Worm (Caenorhabditis elegans) whole organism, late embryonic: ENCODE data around the gene T05A7.6.

Experiments used
- K02D7.2 ChIP-seq: sonication (generic microtip); optimal IDR thresholded peaks from 2 replicates; lab custom pipeline; 2017; ENCODE audit warnings: mild to moderate bottlenecking, missing genetic modification characterization, missing compliant biosample characterization
- T23F11.4 ChIP-seq: fragments of 200-800 bp; sonication (Bioruptor generic); optimal IDR thresholded peaks from 2 replicates; lab custom pipeline; 2018; ENCODE audit warnings: mild to moderate bottlenecking, missing genetic modification characterization, missing compliant biosample characterization
- ceh-14 ChIP-seq: sonication (generic microtip); optimal IDR thresholded peaks from 2 replicates; lab custom pipeline; 2016; ENCODE audit warnings: missing genotype, missing genetic modification characterization, missing compliant biosample characterization
- ceh-19 ChIP-seq: fragments of 200-800 bp; sonication (Bioruptor generic); optimal IDR thresholded peaks from 2 replicates; lab custom pipeline; 2018; ENCODE audit warnings: mild to moderate bottlenecking, missing genetic modification characterization, missing compliant biosample characterization
- ceh-22 ChIP-seq: sonication (generic microtip); optimal IDR thresholded peaks from 2 replicates; lab custom pipeline; 2017; ENCODE audit warnings: missing biosample characterization, missing genetic modification characterization
- ceh-30 ChIP-seq: fragments of 150-350 bp; optimal IDR thresholded peaks from 2 replicates; lab custom pipeline; 2014; ENCODE audit warnings: missing biosample characterization, missing genetic modification characterization
- ceh-45 ChIP-seq: fragments of 200-800 bp; sonication (Bioruptor generic); IDR thresholded peaks from 2 replicates; pipeline ENCODE4 v1.3.6; 2022; ENCODE audit warnings: missing genetic modification reagents, missing genetic modification characterization, missing compliant biosample characterization
- ceh-9 ChIP-seq: sonication (generic microtip); optimal IDR thresholded peaks from 2 replicates; lab custom pipeline; 2016; ENCODE audit warnings: mild to moderate bottlenecking, missing genetic modification characterization, inconsistent platforms, missing compliant biosample characterization
- dmd-4 ChIP-seq: sonication (generic microtip); optimal IDR thresholded peaks from 2 replicates; lab custom pipeline; 2016; ENCODE audit warnings: borderline replicate concordance, missing genetic modification characterization, missing compliant biosample characterization
- dve-1 ChIP-seq: sonication (generic microtip); optimal IDR thresholded peaks from 2 replicates; lab custom pipeline; 2017; ENCODE audit warnings: antibody characterized with exemption, mild to moderate bottlenecking, missing genetic modification characterization, missing compliant biosample characterization
- fax-1 ChIP-seq: sonication (generic microtip); optimal IDR thresholded peaks from 2 replicates; lab custom pipeline; 2016; ENCODE audit warnings: missing genotype, missing genetic modification characterization, missing compliant biosample characterization
- lim-6 ChIP-seq: sonication (generic microtip); optimal IDR thresholded peaks from 2 replicates; lab custom pipeline; 2016; ENCODE audit warnings: missing genetic modification characterization, missing compliant biosample characterization
- madf-2 ChIP-seq: sonication (generic microtip); optimal IDR thresholded peaks from 2 replicates; lab custom pipeline; 2017; ENCODE audit warnings: missing genetic modification characterization, missing compliant biosample characterization
- nfya-1 ChIP-seq: sonication (generic microtip); optimal IDR thresholded peaks from 2 replicates; lab custom pipeline; 2017; ENCODE audit warnings: missing genetic modification characterization, mild to moderate bottlenecking, missing compliant biosample characterization, antibody characterized with exemption, moderate library complexity
- nhr-11 ChIP-seq: fragments of 150-350 bp; optimal IDR thresholded peaks from 2 replicates; lab custom pipeline; 2014; ENCODE audit warnings: missing biosample characterization, missing genetic modification characterization
- nhr-232 ChIP-seq: sonication (generic microtip); optimal IDR thresholded peaks from 2 replicates; lab custom pipeline; 2016; ENCODE audit warnings: missing genetic modification characterization, missing compliant biosample characterization
- npax-4 ChIP-seq: sonication (generic microtip); optimal IDR thresholded peaks from 2 replicates; lab custom pipeline; 2016; ENCODE audit warnings: missing genetic modification characterization, missing compliant biosample characterization
- pag-3 ChIP-seq: sonication (generic microtip); optimal IDR thresholded peaks from 2 replicates; lab custom pipeline; 2016; ENCODE audit warnings: missing compliant biosample characterization, missing genetic modification characterization, borderline replicate concordance
- pat-9 ChIP-seq: fragments of 200-800 bp; sonication (Bioruptor generic); optimal IDR thresholded peaks from 2 replicates; lab custom pipeline; 2018; ENCODE audit warnings: mild to moderate bottlenecking, missing genetic modification characterization, moderate library complexity, missing compliant biosample characterization
- pqm-1 ChIP-seq: sonication (generic microtip); optimal IDR thresholded peaks from 2 replicates; lab custom pipeline; 2016; ENCODE audit warnings: missing genetic modification characterization, missing compliant biosample characterization
- pros-1 ChIP-seq: fragments of 150-350 bp; optimal IDR thresholded peaks from 2 replicates; lab custom pipeline; 2014; ENCODE audit warnings: missing biosample characterization, missing genetic modification reagents, missing genetic modification characterization
- ref-2 ChIP-seq: sonication (generic microtip); optimal IDR thresholded peaks from 2 replicates; lab custom pipeline; 2016; ENCODE audit warnings: missing genetic modification characterization, missing compliant biosample characterization
- rnt-1 ChIP-seq: sonication (generic microtip); optimal IDR thresholded peaks from 2 replicates; lab custom pipeline; 2016; ENCODE audit warnings: missing genetic modification characterization, missing compliant biosample characterization
- sdc-2 ChIP-seq: sonication (generic microtip); optimal IDR thresholded peaks from 2 replicates; lab custom pipeline; 2016; ENCODE audit warnings: missing genotype, missing genetic modification characterization, missing compliant biosample characterization
- syd-9 ChIP-seq: sonication (generic microtip); optimal IDR thresholded peaks from 2 replicates; lab custom pipeline; 2016; ENCODE audit warnings: mild to moderate bottlenecking, missing genetic modification characterization, moderate library complexity, missing compliant biosample characterization
- tbx-2 ChIP-seq: sonication (generic microtip); optimal IDR thresholded peaks from 2 replicates; lab custom pipeline; 2016; ENCODE audit warnings: missing genetic modification characterization, missing compliant biosample characterization
- unc-3 ChIP-seq, 2 experiments: fragments of 200-800 bp in 1 of 2; sonication (Bioruptor generic) in 1 of 2; sonication (generic microtip) in 1 of 2; conservative IDR thresholded peaks in 1 of 2; optimal IDR thresholded peaks in 1 of 2; 2 replicates each; pipeline versions ENCODE4 v1.3.6 to Lab custom; 2016 to 2022; ENCODE audit warnings: missing compliant biosample characterization in 2 of 2, missing genetic modification characterization in 2 of 2, missing genetic modification reagents in 1 of 2

T05A7.6 gene

ce11 chrII:4631479-4631878, 40.1 kb downstream of the T05A7.6 start:
- no peak for TF ChIP-seq ref-2
- no peak for TF ChIP-seq dve-1

DNA sequence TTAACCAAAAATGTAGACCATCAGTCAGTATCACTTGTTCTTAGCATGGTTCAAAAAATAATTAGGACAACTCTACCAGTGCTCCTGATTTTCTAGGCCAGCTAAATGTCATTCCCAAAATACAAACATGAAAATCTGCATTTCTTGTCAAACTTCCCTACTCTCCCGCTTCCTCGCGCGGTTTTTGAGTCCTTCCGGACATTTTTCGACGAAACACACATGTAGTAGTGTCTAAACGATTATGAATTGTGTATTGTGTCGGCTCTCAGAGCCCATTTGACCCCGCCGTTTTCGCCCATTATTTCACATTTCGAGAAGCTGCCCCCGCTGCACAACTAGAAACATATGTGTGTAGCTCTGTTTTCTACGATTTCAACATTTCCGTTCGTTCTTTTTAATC, 45.0 kb downstream of the T05A7.6 start, which contains the start of gene F35D11.1:
TSS of gene F35D11.1 (plus strand) at position 301 of the 400 bp plus-strand sequence.
- TF ChIP-seq T23F11.4 (no peak), nfya-1 (no peak), lim-6 (tag; lab: Kevin White, UChicago) (no peak), pat-9 (tag; lab: Kevin White, UChicago) (no peak), ceh-9 (tag; lab: Kevin White, UChicago) (no peak), ceh-14 (tag; lab: Kevin White, UChicago) (no peak), pros-1 (tag; lab: Kevin White, UChicago) (no peak)

DNA sequence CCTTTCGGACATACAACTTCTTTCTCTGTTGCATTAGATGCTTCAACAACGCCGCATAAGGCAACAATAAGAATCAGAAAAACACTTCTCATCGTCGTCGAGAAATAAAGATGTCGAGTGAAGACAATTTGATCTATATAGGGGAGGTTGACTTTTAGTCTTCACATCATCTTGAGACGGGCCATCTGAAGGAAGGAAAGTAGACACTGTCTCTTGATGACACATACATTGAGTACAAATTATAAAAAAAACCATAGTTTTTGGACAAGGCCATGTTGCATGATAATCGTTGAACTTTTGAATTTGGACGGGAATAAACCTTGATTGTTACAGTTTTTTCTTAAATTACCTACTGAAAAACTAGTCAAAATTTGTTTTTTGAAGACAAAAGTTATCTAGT, 49.9 kb downstream of the T05A7.6 start, which contains the start of gene clec-139:
TSS of gene clec-139 (minus strand) at position 101 of the 400 bp plus-strand sequence.
- TF ChIP-seq ref-2 = no peak
- no peak for TF ChIP-seq sdc-2 (tag; lab: Kevin White, UChicago)
- no peak for TF ChIP-seq nhr-11 (tag; lab: Kevin White, UChicago)
- TF ChIP-seq madf-2 (tag; lab: Kevin White, UChicago) = no peak
- TF ChIP-seq unc-3 (GFP tag; conservative IDR thresholded peaks at IDR 0.05; lab: Robert Waterston, UW) = no peak
- no peak for TF ChIP-seq unc-3 (tag; optimal IDR thresholded peaks at IDR 0.05; lab: Kevin White, UChicago)

DNA sequence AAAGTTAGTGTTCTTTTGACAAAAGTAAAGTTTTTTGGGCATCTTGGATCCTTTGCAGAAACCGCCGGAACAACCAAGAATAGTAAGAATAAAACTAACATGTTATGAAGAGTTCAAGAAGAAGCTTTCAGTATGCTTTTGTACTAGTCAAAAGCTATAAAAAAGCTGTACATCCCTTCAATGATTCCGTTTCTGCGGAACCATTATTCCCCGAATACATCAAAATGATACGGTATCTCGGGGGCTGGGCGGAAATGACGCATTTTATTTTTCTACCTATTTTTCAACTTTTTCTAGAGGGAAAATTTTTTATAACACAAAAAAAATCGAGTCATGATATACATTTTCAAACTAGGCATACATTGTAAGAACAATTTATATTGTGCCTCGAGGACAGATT, 51.9 kb downstream of the T05A7.6 start, which contains the start of gene clec-138:
TSS of gene clec-138 (minus strand) at position 101 of the 400 bp plus-strand sequence.
- TF ChIP-seq ceh-14 (tag; lab: Kevin White, UChicago) = no peak
- no peak for TF ChIP-seq nhr-11 (tag; lab: Kevin White, UChicago)
- TF ChIP-seq dmd-4 (tag; lab: Kevin White, UChicago) = no peak
- no peak for TF ChIP-seq ceh-19 (GFP tag; lab: Kevin White, UChicago)
- TF ChIP-seq unc-3 (GFP tag; conservative IDR thresholded peaks at IDR 0.05; lab: Robert Waterston, UW) = no peak
- no peak for TF ChIP-seq unc-3 (tag; optimal IDR thresholded peaks at IDR 0.05; lab: Kevin White, UChicago)
- TF ChIP-seq ceh-30 (tag; lab: Kevin White, UChicago) = no peak
- TF ChIP-seq ceh-22 (tag; lab: Kevin White, UChicago) = no peak
- no peak for TF ChIP-seq npax-4 (tag; lab: Kevin White, UChicago)
- no peak for TF ChIP-seq dve-1
- TF ChIP-seq fax-1 (tag; lab: Kevin White, UChicago) = no peak
- no peak for TF ChIP-seq syd-9 (tag; lab: Kevin White, UChicago)
- no peak for TF ChIP-seq pqm-1 (tag; lab: Kevin White, UChicago)
- no peak for TF ChIP-seq ceh-45
- TF ChIP-seq tbx-2 = no peak
- no peak for TF ChIP-seq nhr-232 (tag; lab: Kevin White, UChicago)
- TF ChIP-seq K02D7.2 (tag; lab: Kevin White, UChicago) = no peak
- TF ChIP-seq T23F11.4 = no peak
- no peak for TF ChIP-seq pag-3 (tag; lab: Kevin White, UChicago)
- TF ChIP-seq rnt-1 (tag; lab: Kevin White, UChicago) = no peak
- TF ChIP-seq, all 69 proteins: peak for 0
